Fruit fly (Drosophila melanogaster) whole organism, embryonic: Measurements from ENCODE around the gene Nopp140.
A peak's percentile ranks its signal among the peaks of the same experiment; 100 is the strongest.

Experiments used
- ATbp ChIP-seq: fragments of 200-800 bp; sonication (Bioruptor generic); optimal IDR thresholded peaks from 2 replicates; lab custom pipeline; 2017; ENCODE audit warnings: missing biosample characterization, mild to moderate bottlenecking, missing genetic modification characterization, missing genetic modification reagents
- Aef1 ChIP-seq: fragments of 200-800 bp; sonication (Bioruptor generic); IDR thresholded peaks from 3 replicates; pipeline ENCODE4 v1.3.6; 2022; ENCODE audit warnings: missing biosample characterization, missing genetic modification characterization
- Awh ChIP-seq: fragments of 200-800 bp; sonication (Bioruptor generic); IDR thresholded peaks from 2 replicates; pipeline ENCODE4, ENCODE4 v1.3.6; 2022; ENCODE audit warnings: missing biosample characterization, missing genetic modification characterization
- Blimp-1 ChIP-seq: fragments of 200-800 bp; sonication (Bioruptor generic); optimal IDR thresholded peaks from 3 replicates; lab custom pipeline; 2018; ENCODE audit warnings: missing biosample characterization, missing genetic modification characterization, mild to moderate bottlenecking, moderate library complexity, missing genetic modification reagents
- CG10959 ChIP-seq: fragments of 200-800 bp; sonication (Bioruptor generic); IDR thresholded peaks from 2 replicates; pipeline ENCODE4 v1.3.6; 2022; ENCODE audit warnings: missing biosample characterization, missing genetic modification characterization
- CG13123 ChIP-seq: fragments of 200-800 bp; sonication (Bioruptor generic); optimal IDR thresholded peaks from 2 replicates; lab custom pipeline; 2016; ENCODE audit warnings: missing biosample characterization, missing genetic modification characterization
- CG13424 ChIP-seq: fragments of 200-800 bp; sonication (Bioruptor generic); optimal IDR thresholded peaks from 2 replicates; lab custom pipeline; 2019; ENCODE audit warnings: missing biosample characterization, mild to moderate bottlenecking, missing genetic modification characterization, moderate library complexity
- CG15073 ChIP-seq: fragments of 200-800 bp; sonication (Bioruptor generic); optimal IDR thresholded peaks from 2 replicates; lab custom pipeline; 2016; ENCODE audit warnings: missing biosample characterization, missing genetic modification characterization
- CG1529 ChIP-seq: fragments of 200-800 bp; sonication (Bioruptor generic); optimal IDR thresholded peaks from 3 replicates; lab custom pipeline; 2018; ENCODE audit warnings: missing biosample characterization, missing genetic modification characterization
- CG18262 ChIP-seq: fragments of 200-800 bp; optimal IDR thresholded peaks from 3 replicates; lab custom pipeline; 2019; ENCODE audit warnings: missing biosample characterization, mild to moderate bottlenecking, missing genetic modification characterization, moderate library complexity
- CG2875 ChIP-seq: fragments of 200-800 bp; sonication (Bioruptor generic); optimal IDR thresholded peaks from 2 replicates; lab custom pipeline; 2017; ENCODE audit warnings: missing biosample characterization, mild to moderate bottlenecking, missing genetic modification characterization, missing genetic modification reagents
- CG30403 ChIP-seq: fragments of 200-800 bp; sonication (Bioruptor generic); optimal IDR thresholded peaks from 3 replicates; lab custom pipeline; 2016; ENCODE audit warnings: missing biosample characterization, missing genetic modification characterization
- CG4328 ChIP-seq: fragments of 200-800 bp; sonication (Bioruptor generic); optimal IDR thresholded peaks from 3 replicates; lab custom pipeline; 2017; ENCODE audit warnings: missing biosample characterization, missing genetic modification reagents, missing genetic modification characterization
- CG4404 ChIP-seq: fragments of 200-800 bp; sonication (Bioruptor generic); IDR thresholded peaks from 2 replicates; pipeline ENCODE4 v1.3.6; 2022; ENCODE audit warnings: missing biosample characterization, missing genetic modification characterization
- HmgD ChIP-seq: fragments of 200-800 bp; sonication (Bioruptor generic); optimal IDR thresholded peaks from 3 replicates; lab custom pipeline; 2016; ENCODE audit warnings: missing biosample characterization, missing genetic modification characterization
- Hsf ChIP-seq: fragments of 200-800 bp; sonication (Bioruptor generic); optimal IDR thresholded peaks from 3 replicates; lab custom pipeline; 2016; ENCODE audit warnings: missing biosample characterization, missing genetic modification characterization
- Lpt ChIP-seq: fragments of >200 bp; optimal IDR thresholded peaks from 2 replicates; lab custom pipeline; 2018; ENCODE audit warnings: missing biosample characterization, missing genetic modification characterization
- Med ChIP-seq: fragments of 200-800 bp; sonication (Bioruptor generic); peaks from one replicate; lab custom pipeline; 2016; ENCODE audit warnings: missing biosample characterization, missing genetic modification characterization, mild to moderate bottlenecking, inconsistent platforms, moderate library complexity
- NfI ChIP-seq: fragments of 200-800 bp; sonication (Bioruptor generic); optimal IDR thresholded peaks from 3 replicates; lab custom pipeline; 2018; ENCODE audit warnings: missing biosample characterization, mild to moderate bottlenecking, missing genetic modification characterization, moderate library complexity
- Oli ChIP-seq: fragments of 200-800 bp; sonication (Bioruptor generic); optimal IDR thresholded peaks from 2 replicates; lab custom pipeline; 2018; ENCODE audit warnings: missing biosample characterization, mild to moderate bottlenecking, missing genetic modification characterization, moderate library complexity
- Pdp1 ChIP-seq, 2 experiments: fragments of 200-800 bp; sonication (Bioruptor generic); optimal IDR thresholded peaks; 3 replicates each; lab custom pipeline; 2016; ENCODE audit warnings: missing biosample characterization in 2 of 2, missing genetic modification characterization in 2 of 2, mild to moderate bottlenecking in 1 of 2, moderate library complexity in 1 of 2
- Ssrp ChIP-seq: fragments of 200-800 bp; sonication (Bioruptor generic); optimal IDR thresholded peaks from 2 replicates; lab custom pipeline; 2018; ENCODE audit warnings: missing biosample characterization, mild to moderate bottlenecking, missing genetic modification characterization, moderate library complexity
- fd64A ChIP-seq: fragments of 200-800 bp; sonication (Bioruptor generic); optimal IDR thresholded peaks from 3 replicates; lab custom pipeline; 2018; ENCODE audit warnings: missing biosample characterization, mild to moderate bottlenecking, missing genetic modification characterization
- fru ChIP-seq: fragments of >200 bp; optimal IDR thresholded peaks from 2 replicates; lab custom pipeline; 2017
- gem ChIP-seq: fragments of 200-800 bp; sonication (Bioruptor generic); optimal IDR thresholded peaks from 2 replicates; lab custom pipeline; 2019; ENCODE audit warnings: missing biosample characterization, mild to moderate bottlenecking, missing genetic modification characterization, moderate library complexity
- gt ChIP-seq: fragments of 200-800 bp; sonication (Bioruptor generic); IDR thresholded peaks from 2 replicates; pipeline ENCODE4 v1.3.6; 2022; ENCODE audit warnings: missing biosample characterization, missing genetic modification characterization
- kah ChIP-seq: fragments of 200-800 bp; sonication (Bioruptor generic); optimal IDR thresholded peaks from 2 replicates; lab custom pipeline; 2018; ENCODE audit warnings: missing biosample characterization, mild to moderate bottlenecking, missing genetic modification characterization
- nom ChIP-seq: fragments of 200-800 bp; sonication (Bioruptor generic); optimal IDR thresholded peaks from 2 replicates; lab custom pipeline; 2017; ENCODE audit warnings: missing biosample characterization, missing genetic modification characterization, mild to moderate bottlenecking, moderate library complexity, missing genetic modification reagents
- onecut ChIP-seq: fragments of 200-800 bp; sonication (Bioruptor generic); IDR thresholded peaks from 2 replicates; pipeline ENCODE4 v1.3.6; 2022; ENCODE audit warnings: missing biosample characterization, missing genetic modification characterization
- phol ChIP-seq: fragments of 200-800 bp; sonication (Bioruptor generic); optimal IDR thresholded peaks from 3 replicates; lab custom pipeline; 2018; ENCODE audit warnings: missing biosample characterization, mild to moderate bottlenecking, missing genetic modification characterization, moderate library complexity
- pita ChIP-seq: fragments of 200-800 bp; sonication (Bioruptor generic); optimal IDR thresholded peaks from 2 replicates; lab custom pipeline; 2017; ENCODE audit warnings: missing biosample characterization, mild to moderate bottlenecking, missing genetic modification characterization
- shn ChIP-seq: fragments of 200-800 bp; sonication (Bioruptor generic); optimal IDR thresholded peaks from 3 replicates; lab custom pipeline; 2016; ENCODE audit warnings: missing biosample characterization, missing genetic modification characterization
- vnd ChIP-seq: fragments of 200-800 bp; sonication (Bioruptor generic); IDR thresholded peaks from 3 replicates; pipeline ENCODE4 v1.3.6; 2022; ENCODE audit warnings: missing biosample characterization, missing genetic modification characterization; ENCODE audit not compliant: partially characterized antibody

Nopp140 gene

dm6 chr3L:21883619-21884015, 51.0 kb downstream of the Nopp140 start (continued):
- no peak for TF ChIP-seq CG13424 (tag; lab: Kevin White, UChicago)
- TF ChIP-seq Blimp-1 (GFP tag; lab: Kevin White, UChicago) = peak; percentile 18
- no peak for TF ChIP-seq fd64A (GFP tag; lab: Kevin White, UChicago)
- no peak for TF ChIP-seq CG13123 (GFP tag; lab: Kevin White, UChicago)
- TF ChIP-seq Pdp1 (GFP tag; optimal IDR thresholded peaks at IDR 0.05; lab: Kevin White, UChicago) = peak in 1 of 2 experiments; percentile 4
- TF ChIP-seq phol (tag; lab: Kevin White, UChicago) = peak; percentile 19
- TF ChIP-seq Med (GFP tag; lab: Kevin White, UChicago) = peak; percentile 59
- TF ChIP-seq Aef1 (GFP tag; lab: Robert Waterston, UW) = no peak
- TF ChIP-seq CG4328 (GFP tag; lab: Kevin White, UChicago) = no peak
- no peak for TF ChIP-seq shn
- no peak for TF ChIP-seq pita (GFP tag; lab: Kevin White, UChicago)
- TF ChIP-seq CG10959 (GFP tag; lab: Robert Waterston, UW) = no peak
- TF ChIP-seq CG2875 = no peak
- TF ChIP-seq vnd = no peak
- no peak for TF ChIP-seq NfI
- TF ChIP-seq gem (tag; lab: Kevin White, UChicago) = peak; percentile 22
- peak; percentile 33 for TF ChIP-seq CG18262 (tag; lab: Kevin White, UChicago)
- peak; percentile 2 for TF ChIP-seq Hsf (GFP tag; lab: Kevin White, UChicago)
- no peak for TF ChIP-seq CG4404 (GFP tag; lab: Robert Waterston, UW)
- TF ChIP-seq CG1529 (GFP tag; lab: Kevin White, UChicago) = no peak
- TF ChIP-seq HmgD (GFP tag; lab: Kevin White, UChicago) = no peak
- no peak for TF ChIP-seq kah (GFP tag; lab: Kevin White, UChicago)
- TF ChIP-seq CG30403 = peak; percentile 16
- TF ChIP-seq Oli (tag; lab: Kevin White, UChicago) = peak; percentile 16
- TF ChIP-seq gt = no peak
- TF ChIP-seq Ssrp (tag; lab: Kevin White, UChicago) = peak; percentile 15
- TF ChIP-seq ATbp (GFP tag; lab: Kevin White, UChicago) = peak; percentile 25
- TF ChIP-seq nom (GFP tag; lab: Kevin White, UChicago) = peak; percentile 25
- TF ChIP-seq onecut (GFP tag; lab: Robert Waterston, UW) = no peak
- TF ChIP-seq Awh (GFP tag; lab: Robert Waterston, UW) = no peak
- TF ChIP-seq, all 482 proteins: peak for 27

dm6 chr3L:21884058-21884457, 51.5 kb downstream of the Nopp140 start:
- TF ChIP-seq onecut (GFP tag; lab: Robert Waterston, UW) (peak; percentile 84), fru (no peak), CG15073 (GFP tag; lab: Kevin White, UChicago) (no peak), Lpt (GFP tag; lab: Kevin White, UChicago) (no peak)
- TF ChIP-seq, all 482 proteins: peak for 1
